Worm (Caenorhabditis elegans) whole organism, L3 larva: Measurements from ENCODE around the gene rps-21.

ENCODE experiments used
- fos-1 ChIP-seq: fragments of 150-350 bp; optimal IDR thresholded peaks from 2 replicates; lab custom pipeline; 2014; ENCODE audit warnings: missing biosample characterization, missing genetic modification characterization
- snpc-4 ChIP-seq: fragments of 150-350 bp; optimal IDR thresholded peaks from 2 replicates; lab custom pipeline; 2014; ENCODE audit warnings: missing biosample characterization, missing genetic modification characterization
- unc-62 ChIP-seq: fragments of 150-350 bp; sonication (generic microtip); optimal IDR thresholded peaks from 4 replicates; lab custom pipeline; 2014; ENCODE audit warnings: missing biosample characterization, missing genetic modification reagents, missing genetic modification characterization

DNA sequence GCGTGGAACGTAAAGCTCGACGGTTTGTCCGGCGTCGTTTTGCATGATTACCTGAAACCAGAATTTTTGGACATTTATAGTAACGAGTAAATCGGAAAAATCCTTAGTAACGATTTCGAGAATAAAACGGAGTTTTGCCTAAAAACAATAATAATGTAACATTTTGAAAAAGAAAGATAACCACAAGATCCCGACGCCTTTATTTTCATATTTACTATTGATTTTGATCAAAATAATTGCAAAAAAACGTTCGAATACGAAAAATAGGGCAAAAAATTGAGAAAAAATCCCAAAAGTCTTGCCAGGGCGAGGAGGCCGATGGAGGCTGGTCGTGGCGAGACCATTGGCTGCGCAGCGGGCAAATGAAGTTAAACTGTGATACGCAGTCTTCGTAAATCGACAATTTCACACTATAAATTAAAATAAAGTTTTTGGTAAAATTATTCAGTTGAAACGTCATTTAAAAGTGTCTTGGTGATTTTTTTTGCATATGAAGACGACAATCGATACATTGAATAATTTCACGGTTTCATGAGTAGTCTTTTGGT lies at the start of gene rps-21:
- TF ChIP-seq unc-62 (GFP tag; lab: Kevin White, UChicago): peak; percentile 23
- TF ChIP-seq snpc-4 (tag; lab: Kevin White, UChicago): peak; percentile 54
- TF ChIP-seq fos-1: no peak
